Fruit fly (Drosophila melanogaster) whole organism, embryonic: ENCODE data around the gene Kdm2.
A peak's percentile ranks its signal among the peaks of the same experiment; 100 is the strongest.

ENCODE experiments used
- ATbp ChIP-seq: fragments of 200-800 bp; sonication (Bioruptor generic); optimal IDR thresholded peaks from 2 replicates; lab custom pipeline; 2017; ENCODE audit warnings: missing biosample characterization, mild to moderate bottlenecking, missing genetic modification characterization, missing genetic modification reagents
- Ada2b ChIP-seq: fragments of 200-800 bp; sonication (Bioruptor generic); IDR thresholded peaks from 2 replicates; pipeline ENCODE4 v1.3.6; 2022; ENCODE audit warnings: missing biosample characterization, missing genetic modification characterization
- Asciz ChIP-seq: fragments of 200-800 bp; sonication (Bioruptor generic); optimal IDR thresholded peaks from 2 replicates; lab custom pipeline; 2017; ENCODE audit warnings: missing biosample characterization, mild to moderate bottlenecking, missing genetic modification characterization, missing genetic modification reagents
- Blimp-1 ChIP-seq: fragments of 200-800 bp; sonication (Bioruptor generic); optimal IDR thresholded peaks from 3 replicates; lab custom pipeline; 2018; ENCODE audit warnings: missing biosample characterization, missing genetic modification characterization, mild to moderate bottlenecking, moderate library complexity, missing genetic modification reagents
- CG11696 ChIP-seq: fragments of 200-800 bp; sonication (Bioruptor generic); IDR thresholded peaks from 2 replicates; pipeline ENCODE4 v1.3.6; 2022; ENCODE audit warnings: missing biosample characterization, missing genetic modification characterization
- CG12391 ChIP-seq: fragments of 200-800 bp; sonication (Bioruptor generic); optimal IDR thresholded peaks from 3 replicates; lab custom pipeline; 2018; ENCODE audit warnings: missing biosample characterization, mild to moderate bottlenecking, missing genetic modification characterization, moderate library complexity
- CG13424 ChIP-seq: fragments of 200-800 bp; sonication (Bioruptor generic); optimal IDR thresholded peaks from 2 replicates; lab custom pipeline; 2019; ENCODE audit warnings: missing biosample characterization, mild to moderate bottlenecking, missing genetic modification characterization, moderate library complexity
- CG13775 ChIP-seq: fragments of 200-800 bp; sonication (Bioruptor generic); optimal IDR thresholded peaks from 3 replicates; lab custom pipeline; 2017; ENCODE audit warnings: missing biosample characterization, mild to moderate bottlenecking, missing genetic modification characterization
- CG1603 ChIP-seq: fragments of 200-800 bp; sonication (Bioruptor generic); optimal IDR thresholded peaks from 2 replicates; lab custom pipeline; 2019; ENCODE audit warnings: missing biosample characterization, mild to moderate bottlenecking, missing genetic modification characterization, moderate library complexity
- CG16815 ChIP-seq: fragments of 200-800 bp; sonication (Bioruptor generic); optimal IDR thresholded peaks from 3 replicates; lab custom pipeline; 2017; ENCODE audit warnings: missing biosample characterization, mild to moderate bottlenecking, missing genetic modification characterization
- CG17568 ChIP-seq: fragments of 200-800 bp; sonication (Bioruptor generic); optimal IDR thresholded peaks from 2 replicates; lab custom pipeline; 2018; ENCODE audit warnings: missing biosample characterization, mild to moderate bottlenecking, missing genetic modification characterization, moderate library complexity
- CG17912 ChIP-seq: fragments of 200-800 bp; sonication (Bioruptor generic); optimal IDR thresholded peaks from 2 replicates; lab custom pipeline; 2018; ENCODE audit warnings: missing biosample characterization, mild to moderate bottlenecking, missing genetic modification characterization
- CG1792 ChIP-seq: fragments of 200-800 bp; sonication (Bioruptor generic); optimal IDR thresholded peaks from 2 replicates; lab custom pipeline; 2016; ENCODE audit warnings: missing biosample characterization, missing genetic modification characterization
- CG18599 ChIP-seq: fragments of 200-800 bp; sonication (Bioruptor generic); optimal IDR thresholded peaks from 3 replicates; lab custom pipeline; 2017; ENCODE audit warnings: missing biosample characterization, missing genetic modification characterization, mild to moderate bottlenecking, moderate library complexity, missing genetic modification reagents
- CG32767 ChIP-seq: fragments of 200-800 bp; sonication (Bioruptor generic); IDR thresholded peaks from 2 replicates; pipeline ENCODE4 v1.3.6; 2022; ENCODE audit warnings: missing biosample characterization, missing genetic modification characterization
- CG32772 ChIP-seq: fragments of 200-800 bp; sonication (Bioruptor generic); IDR thresholded peaks from 2 replicates; pipeline ENCODE4 v1.3.6; 2022; ENCODE audit warnings: missing biosample characterization, missing genetic modification characterization
- CG33557 ChIP-seq: fragments of 200-800 bp; sonication (Bioruptor generic); optimal IDR thresholded peaks from 2 replicates; lab custom pipeline; 2019; ENCODE audit warnings: missing biosample characterization, mild to moderate bottlenecking, missing genetic modification characterization, moderate library complexity
- CG34376 ChIP-seq: fragments of 200-800 bp; sonication (Bioruptor generic); optimal IDR thresholded peaks from 2 replicates; lab custom pipeline; 2018; ENCODE audit warnings: missing biosample characterization, mild to moderate bottlenecking, missing genetic modification characterization
- CG43689 ChIP-seq: fragments of 200-800 bp; sonication (Bioruptor generic); IDR thresholded peaks from 2 replicates; pipeline ENCODE4 v1.3.6; 2022; ENCODE audit warnings: missing biosample characterization, missing genetic modification characterization
- CG6683 ChIP-seq: fragments of 200-800 bp; sonication (Bioruptor generic); optimal IDR thresholded peaks from 2 replicates; lab custom pipeline; 2017; ENCODE audit warnings: missing biosample characterization, mild to moderate bottlenecking, missing genetic modification characterization, missing genetic modification reagents
- CG6791 ChIP-seq: fragments of 200-800 bp; sonication (Bioruptor generic); IDR thresholded peaks from 3 replicates; pipeline ENCODE4 v1.3.6; 2022; ENCODE audit warnings: missing biosample characterization, missing genetic modification characterization; ENCODE audit not compliant: partially characterized antibody
- CG6813 ChIP-seq: fragments of 200-800 bp; sonication (Bioruptor generic); optimal IDR thresholded peaks from 2 replicates; lab custom pipeline; 2017; ENCODE audit warnings: missing biosample characterization, missing genetic modification characterization, mild to moderate bottlenecking, moderate library complexity, missing genetic modification reagents
- CG7271 ChIP-seq: fragments of 200-800 bp; sonication (Bioruptor generic); optimal IDR thresholded peaks from 2 replicates; lab custom pipeline; 2018; ENCODE audit warnings: missing biosample characterization, mild to moderate bottlenecking, missing genetic modification characterization, moderate library complexity
- CG9727 ChIP-seq: fragments of 200-800 bp; sonication (Bioruptor generic); optimal IDR thresholded peaks from 3 replicates; lab custom pipeline; 2017; ENCODE audit warnings: missing biosample characterization, mild to moderate bottlenecking, missing genetic modification characterization
- CG9797 ChIP-seq: fragments of 200-800 bp; sonication (Bioruptor generic); optimal IDR thresholded peaks from 3 replicates; lab custom pipeline; 2018; ENCODE audit warnings: missing biosample characterization, mild to moderate bottlenecking, missing genetic modification characterization
- Dip3 ChIP-seq: fragments of 200-800 bp; sonication (Bioruptor generic); optimal IDR thresholded peaks from 3 replicates; lab custom pipeline; 2016; ENCODE audit warnings: missing biosample characterization, missing genetic modification characterization
- Dll ChIP-seq: fragments of 200-800 bp; sonication (Bioruptor generic); IDR thresholded peaks from 4 replicates; pipeline ENCODE4 v1.3.6; 2022; ENCODE audit warnings: missing biosample characterization, missing genetic modification characterization; ENCODE audit not compliant: partially characterized antibody
- Doc3 ChIP-seq: fragments of 200-800 bp; sonication (Bioruptor generic); IDR thresholded peaks from 3 replicates; pipeline ENCODE4 v1.3.6; 2022; ENCODE audit warnings: missing biosample characterization, missing genetic modification characterization; ENCODE audit not compliant: partially characterized antibody
- H2.0 ChIP-seq: fragments of 200-800 bp; sonication (Bioruptor generic); IDR thresholded peaks from 2 replicates; pipeline ENCODE4 v1.3.6; 2022; ENCODE audit warnings: missing biosample characterization, missing genetic modification characterization
- Hr39 ChIP-seq: fragments of >200 bp; optimal IDR thresholded peaks from 2 replicates; lab custom pipeline; 2017
- Kr ChIP-seq: fragments of 200-800 bp; sonication (Bioruptor generic); optimal IDR thresholded peaks from 2 replicates; lab custom pipeline; 2017; ENCODE audit warnings: missing biosample characterization, mild to moderate bottlenecking, missing genetic modification characterization
- Mes4 ChIP-seq: fragments of 200-800 bp; sonication (Bioruptor generic); optimal IDR thresholded peaks from 2 replicates; lab custom pipeline; 2016; ENCODE audit warnings: missing biosample characterization, missing genetic modification characterization
- NFAT ChIP-seq: fragments of 200-800 bp; sonication (Bioruptor generic); IDR thresholded peaks from 2 replicates; pipeline ENCODE4 v1.3.6; 2022; ENCODE audit warnings: missing biosample characterization, missing genetic modification characterization
- Usf ChIP-seq: fragments of 200-800 bp; sonication (Bioruptor generic); optimal IDR thresholded peaks from 2 replicates; lab custom pipeline; 2017; ENCODE audit warnings: missing genotype, missing biosample characterization, missing genetic modification characterization
- ash1 ChIP-seq: fragments of 200-800 bp; sonication (Bioruptor generic); optimal IDR thresholded peaks from 2 replicates; lab custom pipeline; 2018; ENCODE audit warnings: missing biosample characterization, mild to moderate bottlenecking, missing genetic modification characterization
- az2 ChIP-seq: fragments of 200-800 bp; sonication (Bioruptor generic); optimal IDR thresholded peaks from 3 replicates; lab custom pipeline; 2016; ENCODE audit warnings: missing biosample characterization, missing genetic modification characterization
- br ChIP-seq: fragments of >200 bp; optimal IDR thresholded peaks from 2 replicates; lab custom pipeline; 2017
- cato ChIP-seq: fragments of 200-800 bp; sonication (Bioruptor generic); optimal IDR thresholded peaks from 2 replicates; lab custom pipeline; 2016; ENCODE audit warnings: missing biosample characterization, missing genetic modification characterization, borderline replicate concordance
- chn ChIP-seq: fragments of 200-800 bp; sonication (Bioruptor generic); optimal IDR thresholded peaks from 2 replicates; lab custom pipeline; 2016; ENCODE audit warnings: missing biosample characterization, missing genetic modification characterization
- crol ChIP-seq: fragments of 200-800 bp; sonication (Bioruptor generic); IDR thresholded peaks from 2 replicates; pipeline ENCODE4 v1.3.6; 2022; ENCODE audit warnings: missing biosample characterization, missing genetic modification characterization
- emc ChIP-seq: fragments of 200-800 bp; sonication (Bioruptor generic); optimal IDR thresholded peaks from 2 replicates; lab custom pipeline; 2016; ENCODE audit warnings: missing biosample characterization, missing genetic modification characterization
- fd64A ChIP-seq: fragments of 200-800 bp; sonication (Bioruptor generic); optimal IDR thresholded peaks from 3 replicates; lab custom pipeline; 2018; ENCODE audit warnings: missing biosample characterization, mild to moderate bottlenecking, missing genetic modification characterization
- hbn ChIP-seq: fragments of 200-800 bp; sonication (Bioruptor generic); IDR thresholded peaks from 2 replicates; pipeline ENCODE4 v1.3.6; 2022; ENCODE audit warnings: missing biosample characterization, missing genetic modification characterization; ENCODE audit not compliant: partially characterized antibody
- hth ChIP-seq: fragments of >200 bp; optimal IDR thresholded peaks from 2 replicates; lab custom pipeline; 2017; ENCODE audit warnings: inconsistent platforms
- ind ChIP-seq: fragments of 200-800 bp; sonication (Bioruptor generic); optimal IDR thresholded peaks from 3 replicates; lab custom pipeline; 2016; ENCODE audit warnings: missing biosample characterization, missing genetic modification characterization
- jigr1 ChIP-seq: fragments of 200-800 bp; sonication (Bioruptor generic); IDR thresholded peaks from 3 replicates; pipeline ENCODE4 v1.3.6; 2022; ENCODE audit warnings: missing biosample characterization, missing genetic modification characterization
- lov ChIP-seq, 2 experiments: fragments of 200-800 bp in 1 of 2; fragments of >200 bp in 1 of 2; sonication (Bioruptor generic) in 1 of 2; IDR thresholded peaks in 1 of 2; optimal IDR thresholded peaks in 1 of 2; 2 replicates in 1 of 2; 3 replicates in 1 of 2; pipeline versions ENCODE4 v1.3.6 to Lab custom; 2017 to 2022; ENCODE audit warnings: missing biosample characterization in 1 of 2, missing genetic modification characterization in 1 of 2
- oc ChIP-seq: fragments of 200-800 bp; sonication (Bioruptor generic); optimal IDR thresholded peaks from 2 replicates; lab custom pipeline; 2018; ENCODE audit warnings: missing biosample characterization, mild to moderate bottlenecking, missing genetic modification characterization, moderate library complexity
- pzg ChIP-seq: fragments of 200-800 bp; sonication (Bioruptor generic); optimal IDR thresholded peaks from 3 replicates; lab custom pipeline; 2018; ENCODE audit warnings: missing biosample characterization, mild to moderate bottlenecking, missing genetic modification characterization, moderate library complexity
- sim ChIP-seq: fragments of 200-800 bp; sonication (Bioruptor generic); IDR thresholded peaks from 2 replicates; pipeline ENCODE4 v1.3.6; 2022; ENCODE audit warnings: missing biosample characterization, missing genetic modification characterization
- tna ChIP-seq: fragments of 200-800 bp; sonication (Bioruptor generic); IDR thresholded peaks from 2 replicates; pipeline ENCODE4 v1.3.6; 2022; ENCODE audit warnings: missing biosample characterization, missing genetic modification characterization; ENCODE audit not compliant: partially characterized antibody

The Kdm2 gene

DNA sequence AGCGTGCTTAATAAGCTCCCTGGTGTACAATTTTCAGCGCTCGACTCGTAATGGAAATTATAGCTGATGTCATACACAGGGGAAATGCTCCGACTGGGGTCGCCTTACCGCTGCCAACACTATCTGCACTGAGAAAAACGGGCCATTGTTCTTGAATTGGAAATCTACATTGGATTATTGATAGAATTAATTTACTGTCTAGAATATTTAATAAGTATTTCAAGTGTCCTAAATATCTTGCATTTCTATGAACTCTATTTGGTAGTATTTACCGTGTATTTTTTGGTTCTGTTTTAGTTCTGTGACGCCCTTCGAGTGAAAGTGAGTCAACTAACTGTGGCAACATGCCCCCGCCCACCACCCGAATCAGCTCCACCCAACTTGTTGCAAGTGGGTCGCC, 31.1 kb downstream of the Kdm2 start (continued):
- TF ChIP-seq ind (GFP tag; lab: Kevin White, UChicago) (peak; percentile 24), fd64A (GFP tag; lab: Kevin White, UChicago) (peak; percentile 0), CG13424 (tag; lab: Kevin White, UChicago) (peak; percentile 30), tna (GFP tag; lab: Robert Waterston, UW) (no peak), crol (no peak), CG13775 (no peak), az2 (GFP tag; lab: Kevin White, UChicago) (no peak), Asciz (peak; percentile 46), CG1603 (tag; lab: Kevin White, UChicago) (peak; percentile 58), Ada2b (GFP tag; lab: Robert Waterston, UW) (0 out of 2 replicates have a peak, but pooled peaks have one; percentile 16), H2.0 (GFP tag; lab: Robert Waterston, UW) (no peak), CG6683 (GFP tag; lab: Kevin White, UChicago) (peak; percentile 30), CG17568 (GFP tag; lab: Kevin White, UChicago) (no peak), Dll (GFP tag; lab: Robert Waterston, UW) (no peak), pzg (GFP tag; lab: Kevin White, UChicago) (no peak), CG32767 (GFP tag; lab: Robert Waterston, UW) (no peak), CG33557 (GFP tag; lab: Kevin White, UChicago) (no peak), chn (GFP tag; lab: Kevin White, UChicago) (no peak), CG17912 (no peak), CG34376 (GFP tag; lab: Kevin White, UChicago) (no peak), cato (no peak), Kr (GFP tag; lab: Kevin White, UChicago) (no peak), CG1792 (GFP tag; lab: Kevin White, UChicago) (no peak), CG6791 (GFP tag; lab: Robert Waterston, UW) (no peak), br (lab: Kevin White, UChicago) (no peak), CG16815 (GFP tag; lab: Kevin White, UChicago) (no peak), NFAT (GFP tag; lab: Robert Waterston, UW) (no peak), Blimp-1 (peak; percentile 75), CG43689 (GFP tag; lab: Robert Waterston, UW) (no peak), sim (GFP tag; lab: Robert Waterston, UW) (no peak), CG18599 (GFP tag; lab: Kevin White, UChicago) (peak; percentile 75), CG11696 (GFP tag; lab: Robert Waterston, UW) (no peak), lov (optimal IDR thresholded peaks at IDR 0.05; lab: Kevin White, UChicago) (no peak), lov (GFP tag; IDR thresholded peaks at IDR 0.05; lab: Robert Waterston, UW) (no peak), CG9797 (GFP tag; lab: Kevin White, UChicago) (no peak), CG9727 (GFP tag; lab: Kevin White, UChicago) (no peak), CG6813 (GFP tag; lab: Kevin White, UChicago) (peak; percentile 14), jigr1 (GFP tag; lab: Robert Waterston, UW) (no peak), Doc3 (GFP tag; lab: Robert Waterston, UW) (no peak), Hr39 (lab: Kevin White, UChicago) (no peak), CG12391 (peak; percentile 36), hth (no peak), ash1 (GFP tag; lab: Kevin White, UChicago) (no peak), Dip3 (GFP tag; lab: Kevin White, UChicago) (no peak), Mes4 (GFP tag; lab: Kevin White, UChicago) (no peak), ATbp (GFP tag; lab: Kevin White, UChicago) (peak; percentile 6), CG32772 (GFP tag; lab: Robert Waterston, UW) (0 out of 2 replicates have a peak, but pooled peaks have one; percentile 25), CG7271 (tag; lab: Kevin White, UChicago) (no peak), emc (GFP tag; lab: Kevin White, UChicago) (no peak), hbn (GFP tag; lab: Robert Waterston, UW) (no peak), Usf (no peak), oc (tag; lab: Kevin White, UChicago) (no peak)
